Worm (Caenorhabditis elegans): ENCODE data around the gene C04E6.8.

Gene C04E6.8

ce11 chrV:5883735-5884134 is at the start of gene C04E6.8:
Gene C04E6.8, minus strand, starts transcription at chrV:5883835.
- TF ChIP-seq sptf-1 (tag; optimal IDR thresholded peaks at IDR 0.05) (no peak), lsy-2 (tag; optimal IDR thresholded peaks at IDR 0.05) (no peak), nhr-12 (tag; optimal IDR thresholded peaks at IDR 0.05) (no peak), nhr-28 (tag; optimal IDR thresholded peaks at IDR 0.05) (no peak), elt-3 (tag; optimal IDR thresholded peaks at IDR 0.05) (no peak), tbx-8 (GFP tag; optimal IDR thresholded peaks at IDR 0.05) (no peak), hlh-1 (tag; optimal IDR thresholded peaks at IDR 0.05) (no peak), unc-39 (tag; optimal IDR thresholded peaks at IDR 0.05) (no peak), cnd-1 (tag; optimal IDR thresholded peaks at IDR 0.05) (no peak), nhr-2 (tag; optimal IDR thresholded peaks at IDR 0.05) (no peak), unc-120 (tag; optimal IDR thresholded peaks at IDR 0.05; ENCODE audit: poor library complexity, severe bottlenecking) (no peak), ham-2 (GFP tag; optimal IDR thresholded peaks at IDR 0.05) (no peak), ceh-43 (GFP tag; optimal IDR thresholded peaks at IDR 0.05) (no peak)

DNA sequence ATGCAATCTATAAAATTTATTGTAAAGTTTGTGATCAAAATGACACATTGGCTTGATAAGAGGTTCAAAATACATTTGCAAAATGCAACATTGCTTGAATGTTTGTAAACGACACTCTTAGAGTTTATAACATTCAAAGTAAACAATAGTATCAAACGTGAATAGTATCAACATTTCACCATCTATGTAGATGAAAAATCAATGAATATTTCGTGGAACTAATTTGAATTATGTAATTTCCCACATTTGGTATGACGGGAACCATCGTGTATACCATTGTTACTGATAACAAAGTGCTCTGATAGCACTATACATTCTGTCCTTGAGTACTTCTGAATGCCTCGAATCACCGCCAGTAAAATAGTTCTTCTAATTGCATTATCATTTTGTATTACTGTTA is 47.0 kb upstream of the C04E6.8 start, which contains the start of gene galt-1:
Gene galt-1 (plus strand): TSS at position 318 of the 400 bp plus-strand sequence.
- TF ChIP-seq mls-2 (tag; optimal IDR thresholded peaks at IDR 0.05): no peak
- TF ChIP-seq blmp-1 (tag; optimal IDR thresholded peaks at IDR 0.05): no peak
- no peak for TF ChIP-seq bed-3 (GFP tag; optimal IDR thresholded peaks at IDR 0.05)
- no peak for TF ChIP-seq flh-1 (GFP tag; optimal IDR thresholded peaks at IDR 0.05)
- no peak for TF ChIP-seq M03D4.4 (tag; optimal IDR thresholded peaks at IDR 0.05)
- no peak for TF ChIP-seq unc-120 (tag; optimal IDR thresholded peaks at IDR 0.05; ENCODE audit: poor library complexity, severe bottlenecking)
- TF ChIP-seq snpc-4 (tag; optimal IDR thresholded peaks at IDR 0.05): no peak
- TF ChIP-seq unc-62 (GFP tag; optimal IDR thresholded peaks at IDR 0.05): no peak
- no peak for TF ChIP-seq cnd-1 (tag; optimal IDR thresholded peaks at IDR 0.05)
- TF ChIP-seq sem-2 (GFP tag; optimal IDR thresholded peaks at IDR 0.05): no peak
- TF ChIP-seq ztf-11 (tag; optimal IDR thresholded peaks at IDR 0.05): no peak
- no peak for TF ChIP-seq mep-1 (tag; optimal IDR thresholded peaks at IDR 0.05)
- TF ChIP-seq elt-1 (tag; optimal IDR thresholded peaks at IDR 0.05; ENCODE audit: borderline replicate concordance, insufficient read depth): no peak
- no peak for TF ChIP-seq ces-1 (GFP tag; optimal IDR thresholded peaks at IDR 0.05)
- no peak for TF ChIP-seq zip-8 (tag; optimal IDR thresholded peaks at IDR 0.05)
- TF ChIP-seq sptf-1 (tag; optimal IDR thresholded peaks at IDR 0.05): no peak
- no peak for TF ChIP-seq lin-32 (GFP tag; optimal IDR thresholded peaks at IDR 0.05)

ce11 chrV:5928006-5928405 is 44.4 kb upstream of the C04E6.8 start:
- TF ChIP-seq ceh-39 (tag; optimal IDR thresholded peaks at IDR 0.05) (no peak), ceh-83 (GFP tag; optimal IDR thresholded peaks at IDR 0.05) (no peak), nhr-76 (tag; optimal IDR thresholded peaks at IDR 0.05) (no peak), sem-2 (GFP tag; optimal IDR thresholded peaks at IDR 0.05) (no peak), elt-1 (tag; optimal IDR thresholded peaks at IDR 0.05; ENCODE audit: borderline replicate concordance, insufficient read depth) (no peak), ztf-11 (tag; optimal IDR thresholded peaks at IDR 0.05) (no peak), ham-2 (GFP tag; optimal IDR thresholded peaks at IDR 0.05) (no peak), lin-13 (tag; optimal IDR thresholded peaks at IDR 0.05) (no peak), nhr-12 (tag; optimal IDR thresholded peaks at IDR 0.05) (no peak), cnd-1 (tag; optimal IDR thresholded peaks at IDR 0.05) (no peak)

DNA sequence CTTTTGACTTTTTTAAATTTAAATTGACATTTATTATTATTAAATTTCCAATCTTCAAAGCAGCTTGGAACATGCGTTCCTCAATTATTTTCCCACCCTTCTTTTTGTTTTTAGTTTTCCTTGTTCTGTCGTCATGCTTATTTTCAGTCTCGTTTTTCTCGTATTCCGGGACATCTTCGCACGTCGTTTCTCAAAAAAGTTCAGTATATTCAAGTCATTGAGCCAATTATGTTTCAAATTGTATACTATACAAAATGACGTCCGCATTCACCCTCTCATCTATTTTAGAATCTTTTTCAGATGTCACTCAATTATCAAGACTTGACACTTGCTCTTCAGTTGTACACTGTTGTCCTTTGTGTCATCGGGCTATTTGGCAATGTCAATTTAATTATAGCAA is 43.7 kb upstream of the C04E6.8 start, which contains the start of gene srsx-17:
Gene srsx-17 (plus strand): TSS at position 301 of the 400 bp plus-strand sequence.
- no peak for TF ChIP-seq blmp-1 (tag; optimal IDR thresholded peaks at IDR 0.05)
- TF ChIP-seq snpc-4 (tag; optimal IDR thresholded peaks at IDR 0.05): no peak

- TF ChIP-seq elt-1 (tag; optimal IDR thresholded peaks at IDR 0.05; ENCODE audit: borderline replicate concordance, insufficient read depth): no peak
- no peak for TF ChIP-seq cnd-1 (tag; optimal IDR thresholded peaks at IDR 0.05)
- no peak for TF ChIP-seq nhr-237 (tag; optimal IDR thresholded peaks at IDR 0.05)
- TF ChIP-seq ces-1 (GFP tag; optimal IDR thresholded peaks at IDR 0.05): no peak
- no peak for TF ChIP-seq M03D4.4 (tag; optimal IDR thresholded peaks at IDR 0.05)
- TF ChIP-seq zip-8 (tag; optimal IDR thresholded peaks at IDR 0.05): no peak
- no peak for TF ChIP-seq bed-3 (GFP tag; optimal IDR thresholded peaks at IDR 0.05)
- TF ChIP-seq lin-32 (GFP tag; optimal IDR thresholded peaks at IDR 0.05): no peak
- TF ChIP-seq ztf-11 (tag; optimal IDR thresholded peaks at IDR 0.05): no peak
Observed at ce11 chrV:5922236-5922635, 38.6 kb upstream of the C04E6.8 start, which contains the start of gene srsx-18. Gene srsx-18, plus strand, starts transcription at chrV:5922536.
